Fruit fly (Drosophila melanogaster): ENCODE results near the gene RtGEF.

RtGEF gene

dm6 chr2L:20310751-20311387, 39.4 kb upstream of the RtGEF start, which contains the start of gene spir (continued):
- TF ChIP-seq wek (GFP tag; optimal IDR thresholded peaks at IDR 0.05) (peak; percentile 47), Aef1 (GFP tag; IDR thresholded peaks at IDR 0.05) (no peak), CG17829 (tag; optimal IDR thresholded peaks at IDR 0.05) (peak; percentile 30), Fer1 (GFP tag; optimal IDR thresholded peaks at IDR 0.05) (no peak), Eip74EF (GFP tag; optimal IDR thresholded peaks at IDR 0.05) (peak in 1 of 2 experiments; percentile 62), CG11723 (GFP tag; optimal IDR thresholded peaks at IDR 0.05) (peak; percentile 5), Med (GFP tag) (peak; percentile 64), odd (GFP tag; optimal IDR thresholded peaks at IDR 0.05) (peak; percentile 23), CG11696 (GFP tag; IDR thresholded peaks at IDR 0.05) (no peak), Elba2 (GFP tag; optimal IDR thresholded peaks at IDR 0.05) (no peak), CG11247 (GFP tag; IDR thresholded peaks at IDR 0.05) (no peak), sens (GFP tag) (peak; percentile 75), chinmo (GFP tag; IDR thresholded peaks at IDR 0.05; ENCODE audit: partially characterized antibody) (0 out of 4 replicates have a peak, but pooled peaks have one; percentile 18), Jarid2 (GFP tag; optimal IDR thresholded peaks at IDR 0.05) (peak; percentile 95), CG15696 (tag; optimal IDR thresholded peaks at IDR 0.05) (no peak), nom (GFP tag; optimal IDR thresholded peaks at IDR 0.05) (peak; percentile 46), eve (GFP tag; optimal IDR thresholded peaks at IDR 0.05) (peak in 1 of 2 experiments; percentile 75), CG10274 (GFP tag; optimal IDR thresholded peaks at IDR 0.05) (no peak), zfh1 (GFP tag; IDR thresholded peaks at IDR 0.05) (peak; percentile 30; the same call in 1 of the 3 replicates), vvl (GFP tag; IDR thresholded peaks at IDR 0.05) (peak; percentile 35; the same call in 1 of the 2 replicates), HLHmδ (GFP tag; optimal IDR thresholded peaks at IDR 0.05) (peak; percentile 87), CG6854 (GFP tag; optimal IDR thresholded peaks at IDR 0.05) (no peak), bbx (GFP tag; IDR thresholded peaks at IDR 0.05; ENCODE audit: partially characterized antibody) (peak; percentile 24; the same call in 1 of the 2 replicates), sqz (GFP tag; optimal IDR thresholded peaks at IDR 0.05) (peak; percentile 54), insv (GFP tag; optimal IDR thresholded peaks at IDR 0.05) (peak in 1 of 2 experiments; percentile 88), gcm (GFP tag; optimal IDR thresholded peaks at IDR 0.05) (peak; percentile 28), chm (GFP tag; IDR thresholded peaks at IDR 0.05) (peak; percentile 84), Adf1 (GFP tag; IDR thresholded peaks at IDR 0.05) (0 out of 2 replicates have a peak, but pooled peaks have one; percentile 7), Bgb (GFP tag; IDR thresholded peaks at IDR 0.05; ENCODE audit: partially characterized antibody) (0 out of 2 replicates have a peak, but pooled peaks have one; percentile 26), CG12219 (GFP tag; optimal IDR thresholded peaks at IDR 0.05) (peak; percentile 16), ato (GFP tag; IDR thresholded peaks at IDR 0.05; ENCODE audit: partially characterized antibody) (peak; percentile 46), CG8290 (GFP tag; optimal IDR thresholded peaks at IDR 0.05) (no peak), CG8290 (tag; optimal IDR thresholded peaks at IDR 0.05) (peak in 1 of 2 experiments; percentile 20), Antp (GFP tag; optimal IDR thresholded peaks at IDR 0.05) (no peak), CG11695 (GFP tag; IDR thresholded peaks at IDR 0.05) (peak; percentile 30; the same call in 1 of the 3 replicates), Deaf1 (tag; optimal IDR thresholded peaks at IDR 0.05) (peak; percentile 35), dimm (GFP tag; IDR thresholded peaks at IDR 0.05) (no peak)

dm6 chr2L:20313117-20313645, 37.1 kb upstream of the RtGEF start:
- TF ChIP-seq CG2712 (tag; optimal IDR thresholded peaks at IDR 0.05) (peak; percentile 30), MESR4 (GFP tag; optimal IDR thresholded peaks at IDR 0.05) (no peak), Blimp-1 (GFP tag; optimal IDR thresholded peaks at IDR 0.05) (peak; percentile 96), CG1603 (tag; optimal IDR thresholded peaks at IDR 0.05) (peak; percentile 7), sr (GFP tag; IDR thresholded peaks at IDR 0.05) (0 out of 3 replicates have a peak, but pooled peaks have one; percentile 41), CG1529 (GFP tag; optimal IDR thresholded peaks at IDR 0.05) (no peak), bsh (GFP tag; optimal IDR thresholded peaks at IDR 0.05) (peak in 1 of 2 experiments; percentile 17), CG18262 (tag; optimal IDR thresholded peaks at IDR 0.05) (peak; percentile 16), Xrp1 (GFP tag; IDR thresholded peaks at IDR 0.05) (0 out of 2 replicates have a peak, but pooled peaks have one; percentile 14), CG10979 (tag; optimal IDR thresholded peaks at IDR 0.05) (peak; percentile 25), Hr78 (GFP tag; optimal IDR thresholded peaks at IDR 0.05) (peak in 1 of 2 experiments; percentile 59), sens (GFP tag) (peak; percentile 70), CG1024 (GFP tag; IDR thresholded peaks at IDR 0.05) (0 out of 2 replicates have a peak, but pooled peaks have one; percentile 8)
